Fruit fly (Drosophila melanogaster) whole organism, adult: ENCODE measurements around the gene Mst36Fb.

Experiments
- CG11617 ChIP-seq: fragments of 200-800 bp; sonication (Bioruptor generic); optimal IDR thresholded peaks from 2 replicates; lab custom pipeline; 2017; ENCODE audit warnings: mild to moderate bottlenecking, missing biosample characterization, missing genetic modification reagents, missing genetic modification characterization
- CG12768 ChIP-seq: fragments of 200-800 bp; sonication (Bioruptor generic); optimal IDR thresholded peaks from 2 replicates; lab custom pipeline; 2017; ENCODE audit warnings: missing biosample characterization, missing genetic modification characterization, mild to moderate bottlenecking, moderate library complexity, missing genetic modification reagents
- CG14711 ChIP-seq: fragments of 200-800 bp; sonication (Bioruptor generic); optimal IDR thresholded peaks from 2 replicates; lab custom pipeline; 2018; ENCODE audit warnings: missing biosample characterization, mild to moderate bottlenecking, missing genetic modification characterization, moderate library complexity
- CG1620 ChIP-seq: fragments of 200-800 bp; sonication (Bioruptor generic); optimal IDR thresholded peaks from 2 replicates; lab custom pipeline; 2016; ENCODE audit warnings: missing biosample characterization, missing genetic modification characterization
- CG33017 ChIP-seq: fragments of 200-800 bp; sonication (Bioruptor generic); optimal IDR thresholded peaks from 2 replicates; lab custom pipeline; 2018; ENCODE audit warnings: missing biosample characterization, mild to moderate bottlenecking, missing genetic modification characterization, moderate library complexity
- CG5204 ChIP-seq: fragments of 200-800 bp; sonication (Bioruptor generic); optimal IDR thresholded peaks from 2 replicates; lab custom pipeline; 2016; ENCODE audit warnings: missing biosample characterization, missing genetic modification characterization
- CG7045 ChIP-seq: fragments of 200-800 bp; sonication (Bioruptor generic); optimal IDR thresholded peaks from 2 replicates; lab custom pipeline; 2017; ENCODE audit warnings: missing biosample characterization, mild to moderate bottlenecking, missing genetic modification characterization
- CG7101 ChIP-seq: fragments of 200-800 bp; sonication (Bioruptor generic); optimal IDR thresholded peaks from 2 replicates; lab custom pipeline; 2018; ENCODE audit warnings: missing biosample characterization, mild to moderate bottlenecking, missing genetic modification characterization, moderate library complexity
- Clk ChIP-seq: fragments of 200-800 bp; sonication (Bioruptor generic); optimal IDR thresholded peaks from 2 replicates; lab custom pipeline; 2017; ENCODE audit warnings: missing biosample characterization, missing genetic modification characterization
- Crg-1 ChIP-seq: fragments of 200-800 bp; sonication (Bioruptor generic); optimal IDR thresholded peaks from 2 replicates; lab custom pipeline; 2016; ENCODE audit warnings: missing biosample characterization, missing genetic modification characterization
- Hr96 ChIP-seq: fragments of 200-800 bp; sonication (Bioruptor generic); optimal IDR thresholded peaks from 2 replicates; lab custom pipeline; 2016; ENCODE audit warnings: missing biosample characterization, missing genetic modification characterization
- Mnt ChIP-seq: fragments of 200-800 bp; sonication (Bioruptor generic); optimal IDR thresholded peaks from 2 replicates; lab custom pipeline; 2016; ENCODE audit warnings: missing biosample characterization, mild to moderate bottlenecking, missing genetic modification characterization
- bab1 ChIP-seq: fragments of 200-800 bp; sonication (Bioruptor generic); optimal IDR thresholded peaks from 3 replicates; lab custom pipeline; 2019; ENCODE audit warnings: missing biosample characterization, mild to moderate bottlenecking, missing genetic modification characterization, moderate library complexity
- cic ChIP-seq: fragments of 200-800 bp; sonication (Bioruptor generic); optimal IDR thresholded peaks from 2 replicates; lab custom pipeline; 2017; ENCODE audit warnings: missing biosample characterization, mild to moderate bottlenecking, missing genetic modification characterization, moderate library complexity
- cnc ChIP-seq, 2 experiments: fragments of >200 bp; optimal IDR thresholded peaks; 2 replicates each; lab custom pipeline; 2017
- kay ChIP-seq: fragments of 200-800 bp; sonication (Bioruptor generic); peaks from one replicate; lab custom pipeline; 2016; ENCODE audit warnings: missing biosample characterization, missing genetic modification characterization, borderline replicate concordance
- ovo ChIP-seq: fragments of 200-800 bp; sonication (Bioruptor generic); optimal IDR thresholded peaks from 2 replicates; lab custom pipeline; 2016; ENCODE audit warnings: missing biosample characterization, missing genetic modification characterization
- pad ChIP-seq: fragments of 200-800 bp; sonication (Bioruptor generic); optimal IDR thresholded peaks from 3 replicates; lab custom pipeline; 2017; ENCODE audit warnings: missing biosample characterization, missing genetic modification characterization, mild to moderate bottlenecking, moderate library complexity, missing genetic modification reagents
- tj ChIP-seq: fragments of 200-800 bp; sonication (Bioruptor generic); optimal IDR thresholded peaks from 3 replicates; lab custom pipeline; 2017; ENCODE audit warnings: missing biosample characterization, mild to moderate bottlenecking, missing genetic modification characterization, moderate library complexity
- toe ChIP-seq: fragments of 200-800 bp; sonication (Bioruptor generic); optimal IDR thresholded peaks from 2 replicates; lab custom pipeline; 2016; ENCODE audit warnings: missing biosample characterization, missing genetic modification characterization

Mst36Fb gene

dm6 chr2L:18673185-18673584 lies 1.7 kb downstream of the Mst36Fb start, which contains the start of gene CG43339:
TSS of gene CG43339 (minus strand) at chr2L:18673285.
- TF ChIP-seq CG33017 (tag; lab: Kevin White, UChicago): no peak
- no peak for TF ChIP-seq cnc (optimal IDR thresholded peaks at IDR 0.05; lab: Kevin White, UChicago)

DNA sequence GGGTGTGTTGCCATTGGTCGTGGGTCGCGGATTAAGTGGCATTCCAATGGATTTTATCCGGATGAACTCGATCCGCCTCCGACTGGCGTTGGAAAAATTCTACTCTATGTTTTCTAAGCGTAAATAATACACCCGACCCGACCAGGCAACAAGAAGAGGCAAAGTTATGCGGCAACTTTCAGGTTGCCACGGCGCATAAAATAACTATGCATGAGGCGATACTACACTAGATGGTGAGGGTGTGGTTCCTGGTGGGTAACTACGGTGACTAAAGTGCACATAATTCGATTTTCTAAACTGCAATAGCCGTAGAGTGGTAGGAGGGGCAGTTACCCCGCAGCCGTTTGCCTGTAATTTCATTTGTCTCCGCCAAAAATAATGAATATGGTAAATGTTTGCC lies 3.7 kb downstream of the Mst36Fb start, which contains the start of gene CG43338:
Gene CG43338, minus strand, starts transcription at position 101 of the 400 bp plus-strand sequence.
- TF ChIP-seq tj (GFP tag; lab: Kevin White, UChicago): no peak
- TF ChIP-seq Crg-1 (GFP tag; lab: Kevin White, UChicago): no peak
- no peak for TF ChIP-seq kay (GFP tag; lab: Kevin White, UChicago)
- TF ChIP-seq CG5204 (GFP tag; lab: Kevin White, UChicago): no peak
- TF ChIP-seq toe (GFP tag; lab: Kevin White, UChicago): no peak
- no peak for TF ChIP-seq Hr96 (GFP tag; lab: Kevin White, UChicago)
- TF ChIP-seq CG1620 (GFP tag; lab: Kevin White, UChicago): no peak
- no peak for TF ChIP-seq cic (GFP tag; lab: Kevin White, UChicago)
- TF ChIP-seq pad (GFP tag; lab: Kevin White, UChicago): no peak
- no peak for TF ChIP-seq bab1 (GFP tag; lab: Kevin White, UChicago)

dm6 chr2L:18665952-18666606 lies 8.8 kb downstream of the Mst36Fb start:
- no peak for TF ChIP-seq Mnt (GFP tag; lab: Kevin White, UChicago)
- peak; percentile 14 for TF ChIP-seq bab1 (GFP tag; lab: Kevin White, UChicago)
- peak; percentile 50 for TF ChIP-seq CG5204 (GFP tag; lab: Kevin White, UChicago)
- no peak for TF ChIP-seq CG7101
- TF ChIP-seq toe (GFP tag; lab: Kevin White, UChicago): peak; percentile 35
- TF ChIP-seq Hr96 (GFP tag; lab: Kevin White, UChicago): peak; percentile 2
- TF ChIP-seq CG1620 (GFP tag; lab: Kevin White, UChicago): peak; percentile 43

DNA sequence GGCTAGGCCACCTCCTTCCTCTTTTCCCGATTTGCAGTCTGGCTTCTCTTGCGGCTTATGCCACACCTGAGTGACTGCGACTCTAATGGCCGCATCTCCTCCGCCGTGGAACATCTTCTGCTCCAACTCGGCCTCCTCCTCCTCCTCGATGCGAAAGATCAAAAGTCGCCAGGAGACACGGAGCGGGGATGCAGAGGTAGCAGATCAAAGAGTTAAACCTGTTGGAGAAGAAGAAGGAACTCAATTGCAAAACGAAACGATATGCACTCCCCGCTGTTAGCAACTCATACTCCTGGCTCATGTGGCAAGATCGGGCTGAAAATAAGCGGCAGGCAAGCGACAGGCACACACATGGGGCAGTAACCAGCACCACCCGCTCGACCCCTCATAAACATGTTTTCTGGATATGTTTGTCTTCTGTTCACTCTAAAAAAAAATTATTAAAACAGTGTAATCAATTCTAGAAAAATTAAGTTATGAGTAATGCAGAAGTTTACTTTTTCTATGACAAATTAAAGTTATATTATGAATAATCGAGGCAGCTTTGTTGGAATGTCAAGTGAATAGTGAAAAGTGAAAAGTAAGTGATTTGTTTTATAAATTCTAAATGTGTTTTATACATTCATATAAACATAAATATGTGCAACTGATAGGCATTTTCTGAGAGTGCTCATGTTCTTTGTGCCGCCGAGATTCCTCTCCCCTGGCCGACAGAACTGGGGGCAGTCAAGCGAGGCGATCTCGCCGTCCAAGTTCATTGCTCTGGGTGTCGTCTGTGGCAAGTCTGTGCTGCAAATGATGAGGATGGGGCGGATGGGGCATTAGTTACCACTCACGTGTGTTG lies 10.0 kb downstream of the Mst36Fb start:
- no peak for TF ChIP-seq tj (GFP tag; lab: Kevin White, UChicago)
- TF ChIP-seq CG12768 (GFP tag; lab: Kevin White, UChicago): no peak
- no peak for TF ChIP-seq CG1620 (GFP tag; lab: Kevin White, UChicago)
- no peak for TF ChIP-seq pad (GFP tag; lab: Kevin White, UChicago)
- no peak for TF ChIP-seq CG14711 (tag; lab: Kevin White, UChicago)
- TF ChIP-seq Crg-1 (GFP tag; lab: Kevin White, UChicago): no peak
- no peak for TF ChIP-seq cnc (optimal IDR thresholded peaks at IDR 0.05; lab: Kevin White, UChicago)
- no peak for TF ChIP-seq CG33017 (tag; lab: Kevin White, UChicago)
- no peak for TF ChIP-seq toe (GFP tag; lab: Kevin White, UChicago)
- no peak for TF ChIP-seq bab1 (GFP tag; lab: Kevin White, UChicago)
- TF ChIP-seq Hr96 (GFP tag; lab: Kevin White, UChicago): no peak
- no peak for TF ChIP-seq cic (GFP tag; lab: Kevin White, UChicago)
- TF ChIP-seq Mnt (GFP tag; lab: Kevin White, UChicago): no peak
- TF ChIP-seq kay (GFP tag; lab: Kevin White, UChicago): no peak
- no peak for TF ChIP-seq CG7045
- no peak for TF ChIP-seq CG7101
- TF ChIP-seq CG11617: no peak

- TF ChIP-seq CG12768 (GFP tag; lab: Kevin White, UChicago): no peak
- TF ChIP-seq kay (GFP tag; lab: Kevin White, UChicago): peak; percentile 6
These were observed 11.5 kb downstream of the Mst36Fb start for dm6 chr2L:18663395-18663794.

DNA sequence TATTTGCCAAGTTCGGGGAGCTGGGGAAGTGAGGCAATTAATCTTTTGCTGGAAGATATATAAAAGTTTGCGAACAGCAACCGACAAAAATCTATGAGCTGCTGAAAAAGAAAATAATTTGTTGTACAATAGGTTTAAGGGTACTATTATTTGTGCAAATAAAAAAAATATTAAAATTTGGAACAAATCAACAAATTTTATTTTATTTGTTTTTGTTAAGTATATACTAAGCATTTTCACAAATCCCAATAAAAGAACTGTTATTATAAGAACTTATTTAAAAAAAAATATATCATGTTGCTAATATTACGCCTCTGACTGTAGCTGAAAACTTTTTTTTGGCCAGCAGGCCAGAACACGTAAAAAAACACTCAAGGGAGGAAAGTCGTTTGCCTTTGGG lies 16.8 kb downstream of the Mst36Fb start:
- no peak for TF ChIP-seq kay (GFP tag; lab: Kevin White, UChicago)
- TF ChIP-seq CG1620 (GFP tag; lab: Kevin White, UChicago): no peak
- TF ChIP-seq CG12768 (GFP tag; lab: Kevin White, UChicago): no peak
- no peak for TF ChIP-seq bab1 (GFP tag; lab: Kevin White, UChicago)
- no peak for TF ChIP-seq pad (GFP tag; lab: Kevin White, UChicago)
- no peak for TF ChIP-seq Hr96 (GFP tag; lab: Kevin White, UChicago)
- no peak for TF ChIP-seq toe (GFP tag; lab: Kevin White, UChicago)
- TF ChIP-seq Crg-1 (GFP tag; lab: Kevin White, UChicago): no peak
- TF ChIP-seq cic (GFP tag; lab: Kevin White, UChicago): no peak
- TF ChIP-seq ovo (GFP tag; lab: Kevin White, UChicago): no peak
- TF ChIP-seq CG7101: no peak
- TF ChIP-seq cnc (optimal IDR thresholded peaks at IDR 0.05; lab: Kevin White, UChicago): no peak
- TF ChIP-seq CG11617: no peak
- no peak for TF ChIP-seq tj (GFP tag; lab: Kevin White, UChicago)
- TF ChIP-seq CG7045: no peak
- TF ChIP-seq Clk (GFP tag; lab: Kevin White, UChicago): no peak
- TF ChIP-seq CG33017 (tag; lab: Kevin White, UChicago): no peak
- no peak for TF ChIP-seq Mnt (GFP tag; lab: Kevin White, UChicago)
- no peak for TF ChIP-seq CG14711 (tag; lab: Kevin White, UChicago)
- TF ChIP-seq CG5204 (GFP tag; lab: Kevin White, UChicago): no peak
